Worm (Caenorhabditis elegans) whole organism, L4 larva: ENCODE measurements around the gene ostb-1.

Source experiments
- ceh-44 ChIP-seq: fragments of 200-800 bp; sonication (Bioruptor generic); IDR thresholded peaks from 2 replicates; pipeline ENCODE4 v1.3.6; 2022; ENCODE audit warnings: missing genetic modification reagents, missing genetic modification characterization, missing compliant biosample characterization
- daf-12 ChIP-seq: fragments of 150-350 bp; optimal IDR thresholded peaks from 2 replicates; lab custom pipeline; 2014; ENCODE audit warnings: missing biosample characterization, missing genetic modification reagents, missing genetic modification characterization
- fos-1 ChIP-seq: fragments of 150-350 bp; optimal IDR thresholded peaks from 2 replicates; lab custom pipeline; 2014; ENCODE audit warnings: missing biosample characterization, missing genetic modification characterization
- nhr-42 ChIP-seq: fragments of 200-800 bp; sonication (Bioruptor generic); IDR thresholded peaks from 2 replicates; pipeline ENCODE4 v1.3.6; 2022; ENCODE audit warnings: missing genetic modification characterization, missing compliant biosample characterization

DNA sequence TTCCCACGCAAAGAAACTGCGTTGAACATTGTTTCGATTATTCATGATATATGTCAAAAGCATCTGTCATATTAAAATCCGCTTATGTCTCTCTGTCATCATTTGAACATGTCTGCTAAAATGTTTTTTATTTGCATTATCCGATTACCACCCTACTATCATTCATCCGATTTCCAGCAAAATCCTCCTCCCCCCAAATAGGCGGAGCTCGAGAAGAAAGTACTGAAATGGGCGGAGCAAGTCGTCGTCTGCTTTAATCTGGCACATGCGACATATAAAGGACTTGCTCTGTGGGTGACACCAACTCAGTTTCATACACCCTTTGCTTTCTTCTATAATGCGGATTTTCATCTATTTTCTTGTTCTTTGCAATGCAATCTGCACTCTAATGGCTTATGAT lies 32.3 kb upstream of the ostb-1 start, which contains the start of gene T09A5.14:
- TF ChIP-seq fos-1 (tag; lab: Kevin White, UChicago) (no peak), ceh-44 (GFP tag; lab: Robert Waterston, UW) (no peak), nhr-42 (GFP tag; lab: Robert Waterston, UW) (no peak), daf-12 (tag; lab: Kevin White, UChicago) (no peak)
